Worm (Caenorhabditis elegans) whole organism, L4 larva: Measurements from ENCODE around the gene ZK1290.1.

Experiments
- F37D6.2 ChIP-seq: sonication (generic microtip); optimal IDR thresholded peaks from 2 replicates; lab custom pipeline; 2016; ENCODE audit warnings: mild to moderate bottlenecking, missing genetic modification characterization, missing compliant biosample characterization
- T26A8.4 ChIP-seq: fragments of 200-800 bp; sonication (Bioruptor generic); IDR thresholded peaks from 2 replicates; pipeline ENCODE4 v1.3.6; 2022; ENCODE audit warnings: missing genetic modification characterization, missing compliant biosample characterization
- Y5F2A.4 ChIP-seq: fragments of 200-800 bp; sonication (Bioruptor generic); optimal IDR thresholded peaks from 2 replicates; lab custom pipeline; 2018; ENCODE audit warnings: mild to moderate bottlenecking, missing genetic modification characterization, missing compliant biosample characterization
- ZK546.5 ChIP-seq, 2 experiments: sonication (generic microtip); optimal IDR thresholded peaks; 2 replicates each; lab custom pipeline; 2017; ENCODE audit warnings: missing biosample characterization in 2 of 2, missing genetic modification characterization in 2 of 2
- aha-1 ChIP-seq: fragments of 150-350 bp; peaks from one replicate; lab custom pipeline; 2014; ENCODE audit warnings: missing biosample characterization, missing genetic modification characterization
- arid-1 ChIP-seq: fragments of 200-800 bp; sonication (Bioruptor generic); conservative IDR thresholded peaks from 2 replicates; pipeline ENCODE4 v1.3.6; 2022; ENCODE audit warnings: missing genetic modification reagents, missing genetic modification characterization, missing compliant biosample characterization
- attf-4 ChIP-seq: sonication (generic microtip); optimal IDR thresholded peaks from 3 replicates; lab custom pipeline; 2017; ENCODE audit warnings: missing biosample characterization, missing genetic modification characterization
- ceh-28 ChIP-seq: fragments of 150-350 bp; optimal IDR thresholded peaks from 2 replicates; lab custom pipeline; 2014; ENCODE audit warnings: missing biosample characterization, missing genetic modification reagents, missing genetic modification characterization
- daf-12 ChIP-seq: fragments of 150-350 bp; optimal IDR thresholded peaks from 2 replicates; lab custom pipeline; 2014; ENCODE audit warnings: missing biosample characterization, missing genetic modification reagents, missing genetic modification characterization
- egl-43 ChIP-seq: fragments of 200-800 bp; sonication (Bioruptor generic); IDR thresholded peaks from 2 replicates; pipeline ENCODE4 v1.3.6; 2022; ENCODE audit warnings: missing genetic modification reagents, missing genetic modification characterization, missing compliant biosample characterization
- fkh-10 ChIP-seq: fragments of 150-350 bp; optimal IDR thresholded peaks from 2 replicates; lab custom pipeline; 2014; ENCODE audit warnings: missing biosample characterization, missing genetic modification reagents, missing genetic modification characterization
- hlh-11 ChIP-seq: fragments of 200-800 bp; sonication (Bioruptor generic); optimal IDR thresholded peaks from 2 replicates; lab custom pipeline; 2018; ENCODE audit warnings: mild to moderate bottlenecking, missing genetic modification characterization, missing compliant biosample characterization
- lim-7 ChIP-seq: fragments of 200-800 bp; sonication (Bioruptor generic); IDR thresholded peaks from 2 replicates; pipeline ENCODE4 v1.3.6; 2022; ENCODE audit warnings: missing genetic modification characterization, missing compliant biosample characterization
- lin-15B ChIP-seq: fragments of 150-350 bp; sonication (generic microtip); optimal IDR thresholded peaks from 3 replicates; lab custom pipeline; 2014; ENCODE audit warnings: missing biosample characterization, missing genetic modification characterization
- lin-38 ChIP-seq: fragments of 200-800 bp; sonication (Bioruptor generic); IDR thresholded peaks from 2 replicates; pipeline ENCODE4 v1.3.6; 2022; ENCODE audit warnings: missing genetic modification reagents, missing genetic modification characterization, missing compliant biosample characterization
- madf-5 ChIP-seq, 2 experiments: fragments of 200-800 bp; sonication (Bioruptor generic); IDR thresholded peaks; 2 replicates each; pipeline ENCODE4 v1.3.6; 2022; ENCODE audit warnings: missing compliant biosample characterization in 2 of 2, missing genetic modification characterization in 2 of 2
- mdl-1 ChIP-seq, 2 experiments: fragments of 150-350 bp in 1 of 2; sonication (generic microtip) in 1 of 2; optimal IDR thresholded peaks; 2 replicates each; lab custom pipeline; 2014 to 2017; ENCODE audit warnings: missing biosample characterization in 2 of 2, missing genetic modification characterization in 2 of 2
- mdt-29 ChIP-seq: fragments of 200-800 bp; sonication (Bioruptor generic); IDR thresholded peaks from 2 replicates; pipeline ENCODE4 v1.3.6; 2022; ENCODE audit warnings: missing genetic modification reagents, missing genetic modification characterization, missing compliant biosample characterization
- mep-1 ChIP-seq: fragments of 150-350 bp; sonication (generic microtip); optimal IDR thresholded peaks from 3 replicates; lab custom pipeline; 2014; ENCODE audit warnings: missing biosample characterization, missing genetic modification characterization
- mxl-3 ChIP-seq: fragments of 200-800 bp; sonication (Bioruptor generic); optimal IDR thresholded peaks from 2 replicates; lab custom pipeline; 2018; ENCODE audit warnings: mild to moderate bottlenecking, missing genetic modification characterization, missing compliant biosample characterization
- nhr-237 ChIP-seq: sonication (generic microtip); optimal IDR thresholded peaks from 2 replicates; lab custom pipeline; 2017; ENCODE audit warnings: missing biosample characterization, missing genetic modification characterization
- nhr-42 ChIP-seq: fragments of 200-800 bp; sonication (Bioruptor generic); IDR thresholded peaks from 2 replicates; pipeline ENCODE4 v1.3.6; 2022; ENCODE audit warnings: missing genetic modification characterization, missing compliant biosample characterization
- pha-4 ChIP-seq, 2 experiments: fragments of 150-350 bp in 1 of 2; fragments of 200-800 bp in 1 of 2; sonication (Bioruptor generic) in 1 of 2; IDR thresholded peaks in 1 of 2; optimal IDR thresholded peaks in 1 of 2; 2 replicates each; pipeline versions ENCODE4 v1.3.6 to Lab custom; 2014 to 2022; ENCODE audit warnings: missing genetic modification characterization in 2 of 2, missing genetic modification reagents in 2 of 2, missing biosample characterization in 1 of 2, missing compliant biosample characterization in 1 of 2
- php-3 ChIP-seq: fragments of 200-800 bp; sonication (Bioruptor generic); IDR thresholded peaks from 2 replicates; pipeline ENCODE4 v1.3.6; 2022; ENCODE audit warnings: missing genetic modification reagents, missing genetic modification characterization, missing compliant biosample characterization
- pqm-1 ChIP-seq: sonication (generic microtip); optimal IDR thresholded peaks from 2 replicates; lab custom pipeline; 2017; ENCODE audit warnings: missing biosample characterization, missing genetic modification characterization
- sdz-12 ChIP-seq: fragments of 200-800 bp; sonication (Bioruptor generic); optimal IDR thresholded peaks from 2 replicates; lab custom pipeline; 2018; ENCODE audit warnings: mild to moderate bottlenecking, missing genetic modification characterization, missing compliant biosample characterization
- set-16 ChIP-seq: fragments of 200-800 bp; sonication (Bioruptor generic); IDR thresholded peaks from 2 replicates; pipeline ENCODE4 v1.3.6; 2022; ENCODE audit warnings: missing genetic modification reagents, missing genetic modification characterization, missing compliant biosample characterization
- skn-1 ChIP-seq: fragments of 150-350 bp; optimal IDR thresholded peaks from 2 replicates; lab custom pipeline; 2014; ENCODE audit warnings: missing biosample characterization, missing genetic modification characterization
- spr-3 ChIP-seq: fragments of 200-800 bp; sonication (Bioruptor generic); optimal IDR thresholded peaks from 2 replicates; lab custom pipeline; 2018; ENCODE audit warnings: mild to moderate bottlenecking, missing genetic modification characterization, missing compliant biosample characterization
- tag-97 ChIP-seq: fragments of 200-800 bp; sonication (Bioruptor generic); IDR thresholded peaks from 2 replicates; pipeline ENCODE4 v1.3.6; 2022; ENCODE audit warnings: missing genetic modification characterization, missing compliant biosample characterization
- tra-1 ChIP-seq: fragments of 200-800 bp; sonication (Bioruptor generic); IDR thresholded peaks from 2 replicates; pipeline ENCODE4 v1.3.6; 2022; ENCODE audit warnings: missing genetic modification reagents, missing genetic modification characterization, missing compliant biosample characterization
- unc-39 ChIP-seq: sonication (generic microtip); optimal IDR thresholded peaks from 2 replicates; lab custom pipeline; 2017; ENCODE audit warnings: missing biosample characterization, missing genetic modification characterization
- unc-62 ChIP-seq, 3 experiments: fragments of 150-350 bp in 1 of 3; sonication (generic microtip); optimal IDR thresholded peaks in 2 of 3; peaks in 1 of 3; 1 replicate in 1 of 3; 2 replicates in 2 of 3; lab custom pipeline; 2014 to 2017; ENCODE audit warnings: missing biosample characterization in 3 of 3, missing genetic modification characterization in 3 of 3, missing genetic modification reagents in 3 of 3, missing genotype in 1 of 3
- vab-7 ChIP-seq: fragments of 200-800 bp; sonication (Bioruptor generic); IDR thresholded peaks from 2 replicates; pipeline ENCODE4 v1.3.6; 2022; ENCODE audit warnings: missing genetic modification reagents, missing genetic modification characterization, missing compliant biosample characterization
- zfp-3 ChIP-seq: fragments of 200-800 bp; sonication (Bioruptor generic); conservative IDR thresholded peaks from 2 replicates; pipeline ENCODE4 v1.3.6; 2022; ENCODE audit warnings: missing genetic modification reagents, missing genetic modification characterization, missing compliant biosample characterization
- zip-2 ChIP-seq: fragments of 150-350 bp; optimal IDR thresholded peaks from 2 replicates; lab custom pipeline; 2014; ENCODE audit warnings: missing biosample characterization, missing genetic modification characterization
- ztf-11 ChIP-seq: fragments of 150-350 bp; optimal IDR thresholded peaks from 2 replicates; lab custom pipeline; 2014; ENCODE audit warnings: missing biosample characterization, missing genetic modification characterization
- ztf-7 ChIP-seq: fragments of 150-350 bp; optimal IDR thresholded peaks from 2 replicates; lab custom pipeline; 2014; ENCODE audit warnings: missing biosample characterization, missing genetic modification characterization

Gene ZK1290.1

ce11 chrII:7570820-7571219, 9.3 kb downstream of the ZK1290.1 start:
- TF ChIP-seq madf-5 (GFP tag; IDR thresholded peaks at IDR 0.05; lab: Robert Waterston, UW) (0 out of 4 replicates have a peak, but pooled peaks of 1 of the 2 experiments have one; percentile 13), daf-12 (tag; lab: Kevin White, UChicago) (no peak)
- TF ChIP-seq, all 104 proteins: peak for 1

ce11 chrII:7574143-7574542, 12.6 kb downstream of the ZK1290.1 start, which contains the start of gene F35D2.2:
TSS of gene F35D2.2 (plus strand) at chrII:7574443.
- TF ChIP-seq nhr-42 (GFP tag; lab: Robert Waterston, UW): no peak
- peak; percentile 53 for TF ChIP-seq aha-1

ce11 chrII:7575614-7576013, 14.1 kb downstream of the ZK1290.1 start, which contains the start of gene F35D2.1:
TSS of gene F35D2.1 (plus strand) at chrII:7575914.
- no peak for TF ChIP-seq skn-1 (tag; lab: Kevin White, UChicago)
- no peak for TF ChIP-seq tra-1 (GFP tag; lab: Robert Waterston, UW)
- TF ChIP-seq spr-3 (GFP tag; lab: Kevin White, UChicago): no peak
- TF ChIP-seq ztf-7 (tag; lab: Kevin White, UChicago): no peak
- TF ChIP-seq daf-12 (tag; lab: Kevin White, UChicago): no peak
- TF ChIP-seq, all 104 proteins: peak for 0

ce11 chrII:7577412-7577811, 15.8 kb downstream of the ZK1290.1 start, which contains the start of gene F35D2.6:
TSS of gene F35D2.6 (plus strand) at chrII:7577712.
- TF ChIP-seq sdz-12 (GFP tag; lab: Kevin White, UChicago) (no peak), lin-38 (no peak), lin-15B (tag; lab: Kevin White, UChicago) (no peak), ztf-11 (tag; lab: Kevin White, UChicago) (no peak), lim-7 (GFP tag; lab: Robert Waterston, UW) (no peak), ceh-28 (tag; lab: Kevin White, UChicago) (no peak), zfp-3 (GFP tag; lab: Robert Waterston, UW) (no peak), mdt-29 (GFP tag; lab: Robert Waterston, UW) (no peak), ztf-7 (tag; lab: Kevin White, UChicago) (no peak), pha-4 (GFP tag; IDR thresholded peaks at IDR 0.05; lab: Robert Waterston, UW) (no peak), pha-4 (tag; optimal IDR thresholded peaks at IDR 0.05; lab: Kevin White, UChicago) (no peak), pqm-1 (no peak)

- TF ChIP-seq F37D6.2 (tag; lab: Kevin White, UChicago) (no peak), mdl-1 (tag; optimal IDR thresholded peaks at IDR 0.05; lab: Kevin White, UChicago) (no peak), unc-39 (tag; lab: Kevin White, UChicago) (no peak), tra-1 (GFP tag; lab: Robert Waterston, UW) (no peak), nhr-237 (no peak), ztf-7 (tag; lab: Kevin White, UChicago) (no peak), ztf-11 (tag; lab: Kevin White, UChicago) (no peak), ZK546.5 (tag; optimal IDR thresholded peaks at IDR 0.05; lab: Kevin White, UChicago) (no peak), zip-2 (tag; lab: Kevin White, UChicago) (no peak), mep-1 (tag; lab: Kevin White, UChicago) (no peak), lin-38 (no peak)
- TF ChIP-seq, all 104 proteins: peak for 0
Measured at ce11 chrII:7583555-7583954, 22.0 kb downstream of the ZK1290.1 start, which contains the start of gene mks-3. TSS of gene mks-3 (minus strand) at chrII:7583655.

- TF ChIP-seq hlh-11 (tag; lab: Kevin White, UChicago) (no peak), unc-62 (GFP tag; optimal IDR thresholded peaks at IDR 0.05 in 1 of 2; lab: Kevin White, UChicago) (peak in 1 of 2 experiments; percentile 94), unc-62 (tag; optimal IDR thresholded peaks at IDR 0.05; lab: Kevin White, UChicago) (no peak)
Measured at ce11 chrII:7588295-7588694, 26.7 kb downstream of the ZK1290.1 start.

ce11 chrII:7593227-7593626, 31.7 kb downstream of the ZK1290.1 start:
- TF ChIP-seq tag-97 (GFP tag; lab: Robert Waterston, UW) (no peak), vab-7 (no peak), set-16 (peak; percentile 54; the same call in 1 of the 2 replicates), attf-4 (tag; lab: Kevin White, UChicago) (no peak), Y5F2A.4 (no peak), F37D6.2 (tag; lab: Kevin White, UChicago) (peak; percentile 80), pqm-1 (no peak), aha-1 (peak; percentile 94), mep-1 (tag; lab: Kevin White, UChicago) (peak; percentile 25), T26A8.4 (no peak), nhr-42 (GFP tag; lab: Robert Waterston, UW) (no peak), egl-43 (GFP tag; lab: Robert Waterston, UW) (0 out of 2 replicates have a peak, but pooled peaks have one; percentile 43), mxl-3 (GFP tag; lab: Kevin White, UChicago) (no peak), fkh-10 (peak; percentile 87), arid-1 (GFP tag; lab: Robert Waterston, UW) (no peak), php-3 (GFP tag; lab: Robert Waterston, UW) (no peak)
